Worm (Caenorhabditis elegans) whole organism, late embryonic: ENCODE data around the gene mrpl-44.

Experiments
- F13H6.1 ChIP-seq: sonication (generic microtip); optimal IDR thresholded peaks from 2 replicates; lab custom pipeline; 2016; ENCODE audit warnings: missing genetic modification characterization, missing compliant biosample characterization
- T23F11.4 ChIP-seq: fragments of 200-800 bp; sonication (Bioruptor generic); optimal IDR thresholded peaks from 2 replicates; lab custom pipeline; 2018; ENCODE audit warnings: mild to moderate bottlenecking, missing genetic modification characterization, missing compliant biosample characterization
- ama-1 ChIP-seq: fragments of 150-350 bp; optimal IDR thresholded peaks from 2 replicates; lab custom pipeline; 2014
- ceh-18 ChIP-seq: sonication (generic microtip); optimal IDR thresholded peaks from 2 replicates; lab custom pipeline; 2016; ENCODE audit warnings: missing genetic modification characterization, missing compliant biosample characterization
- elt-2 ChIP-seq: sonication (generic microtip); optimal IDR thresholded peaks from 2 replicates; lab custom pipeline; 2016; ENCODE audit warnings: missing genetic modification reagents, missing genetic modification characterization, missing compliant biosample characterization
- madf-2 ChIP-seq: sonication (generic microtip); optimal IDR thresholded peaks from 2 replicates; lab custom pipeline; 2017; ENCODE audit warnings: missing genetic modification characterization, missing compliant biosample characterization
- nhr-11 ChIP-seq: fragments of 150-350 bp; optimal IDR thresholded peaks from 2 replicates; lab custom pipeline; 2014; ENCODE audit warnings: missing biosample characterization, missing genetic modification characterization
- pag-3 ChIP-seq: sonication (generic microtip); optimal IDR thresholded peaks from 2 replicates; lab custom pipeline; 2016; ENCODE audit warnings: missing compliant biosample characterization, missing genetic modification characterization, borderline replicate concordance
- unc-55 ChIP-seq: sonication (generic microtip); optimal IDR thresholded peaks from 2 replicates; lab custom pipeline; 2017; ENCODE audit warnings: missing biosample characterization, missing genetic modification reagents, missing genetic modification characterization

DNA sequence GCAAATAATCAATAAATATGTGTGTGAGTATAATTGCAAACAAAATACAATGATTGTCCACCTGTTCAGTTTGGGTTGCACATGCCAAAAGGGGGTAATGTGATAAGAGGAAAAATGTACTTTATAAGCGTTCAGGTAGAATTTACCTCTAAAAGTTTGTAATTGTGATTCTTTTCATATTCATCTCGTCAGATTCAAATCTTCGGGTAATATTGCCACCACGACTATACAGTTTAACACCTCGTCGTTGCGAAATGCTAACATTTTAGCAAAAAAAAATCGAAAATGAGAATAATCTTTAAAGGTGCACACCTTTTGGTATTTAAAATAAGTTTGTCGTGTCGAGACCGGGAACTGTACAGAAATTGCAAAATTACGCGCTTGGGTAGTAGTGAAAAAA is 46.0 kb downstream of the mrpl-44 start, which contains the start of gene nac-2:
- TF ChIP-seq nhr-11 (tag; lab: Kevin White, UChicago) (no peak), elt-2 (tag; lab: Kevin White, UChicago) (no peak), ama-1 (no peak), pag-3 (tag; lab: Kevin White, UChicago) (no peak), F13H6.1 (tag; lab: Kevin White, UChicago) (no peak), unc-55 (GFP tag; lab: Kevin White, UChicago) (no peak), ceh-18 (tag; lab: Kevin White, UChicago) (no peak), madf-2 (tag; lab: Kevin White, UChicago) (no peak), T23F11.4 (GFP tag; lab: Kevin White, UChicago) (no peak)
